Worm (Caenorhabditis elegans) whole organism, L3 larva: Measurements from ENCODE around the gene E01G4.5.

ENCODE experiments used
- aly-2 ChIP-seq: fragments of 150-350 bp; optimal IDR thresholded peaks from 2 replicates; lab custom pipeline; 2014; ENCODE audit warnings: missing biosample characterization, missing genetic modification characterization
- lin-39 ChIP-seq: fragments of 150-350 bp; optimal IDR thresholded peaks from 2 replicates; lab custom pipeline; 2018; ENCODE audit warnings: missing biosample characterization, missing genetic modification reagents, missing genetic modification characterization
- nhr-28 ChIP-seq: fragments of 150-350 bp; optimal IDR thresholded peaks from 2 replicates; lab custom pipeline; 2014; ENCODE audit warnings: missing biosample characterization, missing genetic modification characterization
- snpc-4 ChIP-seq: fragments of 150-350 bp; optimal IDR thresholded peaks from 2 replicates; lab custom pipeline; 2014; ENCODE audit warnings: missing biosample characterization, missing genetic modification characterization

DNA sequence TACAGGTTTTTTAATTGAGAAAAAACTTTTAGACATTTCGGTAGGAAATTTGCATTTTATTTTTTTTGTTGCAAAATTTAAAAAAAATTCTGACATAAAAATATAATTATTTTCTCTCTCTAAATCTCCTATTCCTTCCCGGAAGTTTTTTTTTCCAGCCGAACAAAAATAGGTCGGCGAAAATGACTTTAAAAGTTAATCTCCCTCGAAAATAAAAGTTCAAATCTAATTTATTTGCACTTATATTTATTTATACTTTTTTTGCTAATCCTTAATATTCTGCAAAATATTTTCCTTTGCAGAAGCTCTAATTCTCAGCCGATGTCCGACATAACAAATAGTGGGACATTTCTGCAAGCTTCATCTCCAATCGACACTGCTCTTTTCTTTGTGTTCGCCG, 29.4 kb downstream of the E01G4.5 start, which contains the start of gene F45H10.5:
- no peak for TF ChIP-seq lin-39 (tag; lab: Kevin White, UChicago)
- TF ChIP-seq snpc-4 (tag; lab: Kevin White, UChicago), result no peak
- no peak for TF ChIP-seq nhr-28 (tag; lab: Kevin White, UChicago)
- no peak for TF ChIP-seq aly-2 (tag; lab: Kevin White, UChicago)
